Worm (Caenorhabditis elegans): ENCODE measurements around the gene H05C05.1.

ce11 chrIII:2899705-2900104, 47.2 kb upstream of the H05C05.1 start:
- TF ChIP-seq dpl-1 (GFP tag; optimal IDR thresholded peaks at IDR 0.05): no peak
- TF ChIP-seq egl-27 (tag; optimal IDR thresholded peaks at IDR 0.05): no peak
- TF ChIP-seq jun-1 (tag; optimal IDR thresholded peaks at IDR 0.05): no peak
- TF ChIP-seq madf-5 (GFP tag; IDR thresholded peaks at IDR 0.05): no peak
- no peak for TF ChIP-seq Y75B8A.6 (GFP tag; IDR thresholded peaks at IDR 0.05)
- TF ChIP-seq ama-1 (optimal IDR thresholded peaks at IDR 0.05): no peak
- no peak for TF ChIP-seq nhr-11 (tag; optimal IDR thresholded peaks at IDR 0.05)

Measured in whole organism, L4 larva.